Worm (Caenorhabditis elegans): ENCODE measurements around the gene gst-41.

The gst-41 gene

DNA sequence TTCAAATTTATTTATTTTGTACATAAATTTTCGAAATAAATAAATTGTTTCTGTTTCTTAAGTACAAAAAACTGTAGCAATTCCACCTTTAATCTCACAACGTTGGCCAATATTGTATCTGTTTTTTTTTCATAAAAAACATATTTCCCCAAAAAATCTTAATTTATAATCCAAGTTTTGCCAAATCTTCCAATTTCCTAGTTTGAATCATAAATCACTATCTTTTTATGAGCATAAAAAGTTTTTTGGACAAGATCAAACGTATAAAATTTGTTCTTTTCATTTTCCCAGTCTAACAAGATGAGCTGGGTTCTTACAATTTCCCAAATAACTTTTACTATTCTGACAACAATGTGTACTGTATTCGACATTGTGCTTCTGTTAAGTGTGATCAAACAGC is 21.1 kb upstream of the gst-41 start, which contains the start of gene srxa-4:
Gene srxa-4, plus strand, starts transcription at position 301 of the 400 bp plus-strand sequence.
- no peak for TF ChIP-seq bed-2 (GFP tag; IDR thresholded peaks at IDR 0.05)
- TF ChIP-seq attf-6 (GFP tag; IDR thresholded peaks at IDR 0.05), result no peak
- TF ChIP-seq hsf-1 (GFP tag; IDR thresholded peaks at IDR 0.05), result no peak

DNA sequence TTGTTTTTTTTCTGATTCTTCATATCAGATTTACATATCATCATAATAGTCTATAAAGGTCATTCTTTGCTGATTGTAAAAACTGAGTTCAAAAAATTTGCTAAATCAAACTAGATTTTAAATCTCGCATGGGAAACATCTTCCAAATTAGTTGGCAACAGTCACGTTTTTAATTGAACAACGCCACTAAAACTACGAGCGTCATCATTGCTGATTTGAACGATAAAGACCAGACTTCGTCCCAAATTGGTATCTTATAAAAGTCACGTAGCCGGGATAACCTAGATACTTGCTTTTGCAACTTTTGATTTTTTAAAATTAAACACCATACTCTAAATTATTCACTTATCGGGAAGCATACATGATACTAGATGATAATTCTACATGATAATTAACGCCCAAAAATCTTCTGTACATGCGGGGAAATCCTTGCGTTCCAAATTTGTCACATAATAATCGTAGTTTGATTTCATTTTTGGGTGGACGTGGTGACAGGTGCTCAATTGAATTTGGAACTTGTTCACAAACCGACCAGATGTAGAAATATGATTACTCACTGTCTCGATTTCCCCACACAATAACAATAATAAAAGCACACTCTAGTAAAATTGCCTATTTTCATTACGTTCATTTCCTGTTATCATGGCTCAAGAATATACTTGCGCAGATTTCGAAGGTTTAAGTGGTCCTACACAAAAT is 18.1 kb upstream of the gst-41 start, which contains the start of gene srw-67:
Gene srw-67, plus strand, starts transcription at position 643 of the 699 bp plus-strand sequence.
- TF ChIP-seq T26A5.8 (tag; optimal IDR thresholded peaks at IDR 0.05), result no peak
- no peak for TF ChIP-seq pha-4 (tag; optimal IDR thresholded peaks at IDR 0.05)
- no peak for TF ChIP-seq F10E7.11 (tag; optimal IDR thresholded peaks at IDR 0.05)
- no peak for TF ChIP-seq Y95B8A.8 (GFP tag; IDR thresholded peaks at IDR 0.05)
- TF ChIP-seq mcd-1 (GFP tag; IDR thresholded peaks at IDR 0.05), result no peak
- no peak for TF ChIP-seq F23B12.7 (tag; optimal IDR thresholded peaks at IDR 0.05; ENCODE audit: insufficient read depth)
- TF ChIP-seq tbp1 (GFP tag; optimal IDR thresholded peaks at IDR 0.05), result no peak
- TF ChIP-seq unc-130 (GFP tag; optimal IDR thresholded peaks at IDR 0.05), result no peak
- TF ChIP-seq rcor-1 (GFP tag; IDR thresholded peaks at IDR 0.05), result no peak
- no peak for TF ChIP-seq ztf-6 (GFP tag; IDR thresholded peaks at IDR 0.05)
- no peak for TF ChIP-seq zfh-2 (GFP tag; conservative IDR thresholded peaks at IDR 0.05)
- no peak for TF ChIP-seq ceh-91 (GFP tag; IDR thresholded peaks at IDR 0.05)
- no peak for TF ChIP-seq lin-35 (GFP tag; optimal IDR thresholded peaks at IDR 0.05)
- no peak for TF ChIP-seq ztf-22 (GFP tag; optimal IDR thresholded peaks at IDR 0.05)
- no peak for TF ChIP-seq aptf-3 (GFP tag; IDR thresholded peaks at IDR 0.05)
- no peak for TF ChIP-seq F52B5.7 (tag; optimal IDR thresholded peaks at IDR 0.05)
- TF ChIP-seq Y67H2A.10 (GFP tag; conservative IDR thresholded peaks at IDR 0.05), result no peak

DNA sequence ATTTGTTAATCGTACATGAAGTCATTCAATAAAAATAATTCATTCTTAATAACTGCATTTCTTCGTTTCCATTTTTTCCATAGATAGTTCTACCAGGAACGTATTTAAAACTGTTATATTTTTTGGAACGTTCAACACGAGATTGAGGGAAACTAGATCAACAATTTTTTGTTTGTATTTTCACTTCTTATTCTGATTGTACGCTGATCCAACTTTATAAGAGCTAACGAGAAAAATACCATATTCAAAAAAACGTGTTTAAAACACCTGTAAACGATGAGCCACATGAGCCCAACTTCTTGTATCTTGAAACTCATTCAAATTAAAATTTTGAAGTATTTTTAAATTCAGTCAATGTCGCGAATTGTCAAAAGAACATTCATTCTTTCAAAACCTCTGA is 17.5 kb upstream of the gst-41 start:
- TF ChIP-seq ztf-18 (tag; optimal IDR thresholded peaks at IDR 0.05), result no peak
- no peak for TF ChIP-seq attf-5 (GFP tag; optimal IDR thresholded peaks at IDR 0.05)
- TF ChIP-seq bed-1 (GFP tag; IDR thresholded peaks at IDR 0.05), result no peak
- TF ChIP-seq rcor-1 (GFP tag; IDR thresholded peaks at IDR 0.05), result no peak
- TF ChIP-seq pbrm-1 (GFP tag; IDR thresholded peaks at IDR 0.05), result no peak
- TF ChIP-seq ceh-58 (GFP tag; IDR thresholded peaks at IDR 0.05), result no peak
- no peak for TF ChIP-seq tbx-9 (tag; optimal IDR thresholded peaks at IDR 0.05; ENCODE audit: borderline replicate concordance)
- TF ChIP-seq mcd-1 (GFP tag; IDR thresholded peaks at IDR 0.05), result no peak
- TF ChIP-seq madf-6 (GFP tag; IDR thresholded peaks at IDR 0.05), result no peak
- TF ChIP-seq ceh-91 (GFP tag; IDR thresholded peaks at IDR 0.05), result no peak
- no peak for TF ChIP-seq F57A8.1 (GFP tag; optimal IDR thresholded peaks at IDR 0.05)
- TF ChIP-seq Y79H2A.3 (GFP tag; conservative IDR thresholded peaks at IDR 0.05), result no peak
- no peak for TF ChIP-seq tbp1 (GFP tag; optimal IDR thresholded peaks at IDR 0.05)
- no peak for TF ChIP-seq ztf-22 (GFP tag; optimal IDR thresholded peaks at IDR 0.05)
- no peak for TF ChIP-seq unc-62 (GFP tag; optimal IDR thresholded peaks at IDR 0.05)
- TF ChIP-seq B0035.1 (tag; optimal IDR thresholded peaks at IDR 0.05), result no peak
- TF ChIP-seq Y53F4B.3 (GFP tag; IDR thresholded peaks at IDR 0.05), result no peak

DNA sequence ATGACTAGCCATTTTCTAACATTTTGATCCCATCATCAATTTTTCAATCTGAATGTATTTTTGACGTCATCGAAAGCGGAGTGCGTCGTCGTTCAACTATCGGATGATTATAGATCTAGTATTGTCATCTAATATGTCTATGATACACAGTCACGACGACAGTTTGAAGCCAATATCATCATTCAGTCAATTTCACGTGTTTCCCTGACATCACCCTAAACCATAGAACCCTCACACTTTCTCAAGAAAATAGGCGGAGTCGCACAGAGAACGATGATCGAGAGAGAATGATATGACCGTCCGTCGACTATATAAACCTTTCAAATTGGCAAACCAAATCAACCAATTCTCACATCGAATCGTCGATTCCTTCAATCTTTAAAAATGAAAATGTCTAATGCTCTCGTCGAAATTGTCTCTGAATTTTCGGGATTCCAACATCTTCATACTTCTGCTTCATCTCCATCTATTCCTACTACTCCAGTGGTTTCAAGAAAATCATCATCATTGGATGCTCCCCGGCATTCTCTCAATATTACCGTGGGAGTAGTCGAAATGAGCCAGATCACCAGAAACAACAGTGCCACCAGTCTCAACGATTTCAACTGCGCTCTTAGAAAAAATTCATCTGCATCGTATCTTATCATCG is 16.8 kb upstream of the gst-41 start, which contains the start of gene F18E3.13:
Gene F18E3.13, plus strand, starts transcription at position 385 of the 649 bp plus-strand sequence.
- TF ChIP-seq xnd-1 (tag; optimal IDR thresholded peaks at IDR 0.05), result no peak
- TF ChIP-seq mes-4 (tag; optimal IDR thresholded peaks at IDR 0.05), result no peak
- TF ChIP-seq B0019.2 (GFP tag; conservative IDR thresholded peaks at IDR 0.05), result no peak
- no peak for TF ChIP-seq lin-35 (GFP tag; optimal IDR thresholded peaks at IDR 0.05)
- TF ChIP-seq madf-3 (GFP tag; IDR thresholded peaks at IDR 0.05), result no peak
- peak; percentile 35 for TF ChIP-seq lin-40 (tag; optimal IDR thresholded peaks at IDR 0.05)
- TF ChIP-seq nfyb-1 (GFP tag; IDR thresholded peaks at IDR 0.05), result peak; percentile 74
- peak; percentile 69 for TF ChIP-seq atf-7 (tag; optimal IDR thresholded peaks at IDR 0.05)
- 0 out of 2 replicates have a peak, but pooled peaks have one; percentile 27 for TF ChIP-seq lin-26 (GFP tag; IDR thresholded peaks at IDR 0.05)
- no peak for TF ChIP-seq unc-130 (GFP tag; optimal IDR thresholded peaks at IDR 0.05)
- TF ChIP-seq fkh-3 (tag; optimal IDR thresholded peaks at IDR 0.05), result no peak
- TF ChIP-seq K11D2.4 (GFP tag; IDR thresholded peaks at IDR 0.05), result 0 out of 2 replicates have a peak, but pooled peaks have one; percentile 13
- TF ChIP-seq C06A6.2 (GFP tag; conservative IDR thresholded peaks at IDR 0.05), result peak; percentile 34; the same call in 1 of the 2 replicates
- TF ChIP-seq T07F8.4 (tag; optimal IDR thresholded peaks at IDR 0.05), result no peak
